Worm (Caenorhabditis elegans): ENCODE measurements around the gene srg-46.

DNA sequence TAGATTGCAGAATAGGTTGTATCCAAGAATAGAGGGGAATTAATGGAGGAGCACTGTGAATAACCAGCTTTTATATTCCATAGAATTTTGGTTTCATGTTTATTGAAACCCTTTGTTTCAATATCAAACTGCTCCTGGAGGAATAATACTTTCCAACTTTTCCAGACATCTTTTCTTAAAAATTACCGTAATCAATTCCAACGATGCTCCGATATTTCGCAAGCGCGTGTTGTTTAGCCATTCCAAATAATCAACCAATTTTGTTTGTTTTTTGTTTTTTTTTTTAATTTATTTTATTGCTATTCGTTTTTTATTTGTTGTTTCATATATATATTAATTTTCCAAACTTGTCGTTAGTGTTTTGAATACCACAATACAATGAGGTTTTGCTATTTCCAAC lies 42.5 kb downstream of the srg-46 start, which contains the start of gene cutl-1:
- no peak for TF ChIP-seq C34B4.2 (tag; optimal IDR thresholded peaks at IDR 0.05)
- TF ChIP-seq skn-1 (tag; optimal IDR thresholded peaks at IDR 0.05) = no peak
- TF ChIP-seq pax-3 (tag; optimal IDR thresholded peaks at IDR 0.05) = no peak
- TF ChIP-seq nhr-28 (tag; optimal IDR thresholded peaks at IDR 0.05) = no peak
- TF ChIP-seq mep-1 (tag; optimal IDR thresholded peaks at IDR 0.05) = no peak
- TF ChIP-seq elt-3 (tag; optimal IDR thresholded peaks at IDR 0.05) = no peak
- no peak for TF ChIP-seq unc-62 (GFP tag; optimal IDR thresholded peaks at IDR 0.05)
- no peak for TF ChIP-seq elt-2 (tag; optimal IDR thresholded peaks at IDR 0.05)
- TF ChIP-seq egl-27 (tag; optimal IDR thresholded peaks at IDR 0.05) = no peak
- no peak for TF ChIP-seq aly-2 (tag; optimal IDR thresholded peaks at IDR 0.05)
- TF ChIP-seq unc-130 (tag; optimal IDR thresholded peaks at IDR 0.05) = no peak
- no peak for TF ChIP-seq efl-3 (GFP tag; optimal IDR thresholded peaks at IDR 0.05)
- no peak for TF ChIP-seq lin-13 (GFP tag; optimal IDR thresholded peaks at IDR 0.05)
- TF ChIP-seq ztf-4 (tag; optimal IDR thresholded peaks at IDR 0.05) = no peak

Data from whole organism, L1 larva.